Worm (Caenorhabditis elegans) whole organism, L1 larva: ENCODE data around the gene bet-2.

Experiments used
- mdl-1 ChIP-seq, 2 experiments: fragments of 150-350 bp; optimal IDR thresholded peaks; 2 replicates each; lab custom pipeline; 2014 to 2017; ENCODE audit warnings: missing biosample characterization in 2 of 2, missing genetic modification characterization in 2 of 2, inconsistent platforms in 1 of 2
- unc-62 ChIP-seq: fragments of 150-350 bp; optimal IDR thresholded peaks from 2 replicates; lab custom pipeline; 2014; ENCODE audit warnings: missing biosample characterization, missing genetic modification reagents, missing genetic modification characterization
- zag-1 ChIP-seq: fragments of 150-350 bp; optimal IDR thresholded peaks from 2 replicates; lab custom pipeline; 2014; ENCODE audit warnings: missing biosample characterization, missing genetic modification characterization

DNA sequence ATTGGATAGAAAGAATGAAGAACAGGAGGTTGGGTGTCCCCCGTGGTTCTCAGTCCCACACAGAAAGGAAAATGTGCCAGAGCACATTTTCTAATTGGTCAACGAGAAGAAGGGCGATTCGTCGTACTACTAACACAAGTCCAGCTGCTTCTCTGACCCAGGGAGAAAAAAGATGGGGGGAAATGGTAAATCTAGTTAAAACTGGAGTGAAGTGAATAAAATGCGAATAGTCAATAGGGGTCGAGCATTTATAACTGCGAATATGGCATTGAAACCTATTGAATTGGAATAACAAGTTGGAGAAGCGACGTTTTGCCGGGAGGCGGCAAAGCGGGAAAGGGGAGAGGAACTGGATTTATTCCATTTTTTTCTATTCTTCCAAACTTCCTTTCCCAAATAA, 53.5 kb downstream of the bet-2 start:
- TF ChIP-seq unc-62 (GFP tag; lab: Kevin White, UChicago) = no peak
- TF ChIP-seq mdl-1 (tag; optimal IDR thresholded peaks at IDR 0.05; lab: Kevin White, UChicago) = no peak
- TF ChIP-seq zag-1 = no peak
